Worm (Caenorhabditis elegans): Measurements from ENCODE around the gene R13A1.5.

Gene R13A1.5

ce11 chrIV:7190409-7190808 is 1.2 kb downstream of the R13A1.5 start:
- TF ChIP-seq jun-1 (tag; optimal IDR thresholded peaks at IDR 0.05), result peak; percentile 77
- TF ChIP-seq nhr-12 (tag; optimal IDR thresholded peaks at IDR 0.05), result no peak
- no peak for TF ChIP-seq ztf-11 (tag; optimal IDR thresholded peaks at IDR 0.05)
- no peak for TF ChIP-seq aly-2 (tag; optimal IDR thresholded peaks at IDR 0.05)
- peak; percentile 18 for TF ChIP-seq ceh-28 (tag; optimal IDR thresholded peaks at IDR 0.05)
- TF ChIP-seq elt-2 (tag; optimal IDR thresholded peaks at IDR 0.05), result peak; percentile 94
- no peak for TF ChIP-seq nhr-11 (tag; optimal IDR thresholded peaks at IDR 0.05)
- TF ChIP-seq fkh-2 (tag; optimal IDR thresholded peaks at IDR 0.05), result no peak
- TF ChIP-seq daf-12 (tag; optimal IDR thresholded peaks at IDR 0.05), result no peak
- TF ChIP-seq lin-39 (tag; optimal IDR thresholded peaks at IDR 0.05), result no peak
- no peak for TF ChIP-seq eor-1 (tag; optimal IDR thresholded peaks at IDR 0.05)
- TF ChIP-seq sea-2 (GFP tag; optimal IDR thresholded peaks at IDR 0.05), result no peak
- TF ChIP-seq snpc-4 (tag; optimal IDR thresholded peaks at IDR 0.05), result no peak
- peak; percentile 94 for TF ChIP-seq pqm-1 (tag; optimal IDR thresholded peaks at IDR 0.05)
- TF ChIP-seq ceh-16 (tag; optimal IDR thresholded peaks at IDR 0.05), result no peak
- no peak for TF ChIP-seq ztf-4 (tag; optimal IDR thresholded peaks at IDR 0.05)
- TF ChIP-seq elt-3 (tag; optimal IDR thresholded peaks at IDR 0.05), result peak in 1 of 3 experiments; percentile 21
- no peak for TF ChIP-seq R02D3.7 (tag; optimal IDR thresholded peaks at IDR 0.05)
- no peak for TF ChIP-seq nhr-76 (tag; optimal IDR thresholded peaks at IDR 0.05)
- TF ChIP-seq hmg-11 (tag; optimal IDR thresholded peaks at IDR 0.05), result no peak
- no peak for TF ChIP-seq nhr-77 (tag; optimal IDR thresholded peaks at IDR 0.05)
- no peak for TF ChIP-seq unc-39 (tag; optimal IDR thresholded peaks at IDR 0.05)
- no peak for TF ChIP-seq ceh-82 (tag; optimal IDR thresholded peaks at IDR 0.05)

- TF ChIP-seq ztf-4 (tag; optimal IDR thresholded peaks at IDR 0.05) (no peak), nhr-67 (tag; optimal IDR thresholded peaks at IDR 0.05) (no peak), R02D3.7 (tag; optimal IDR thresholded peaks at IDR 0.05) (no peak), aly-2 (tag; optimal IDR thresholded peaks at IDR 0.05) (no peak), eor-1 (tag; optimal IDR thresholded peaks at IDR 0.05) (no peak), egl-5 (tag; optimal IDR thresholded peaks at IDR 0.05) (no peak), fkh-2 (tag; optimal IDR thresholded peaks at IDR 0.05) (no peak), zag-1 (tag; optimal IDR thresholded peaks at IDR 0.05) (no peak), nhr-11 (tag; optimal IDR thresholded peaks at IDR 0.05) (no peak), fkh-10 (GFP tag; optimal IDR thresholded peaks at IDR 0.05) (peak; percentile 65), nhr-77 (tag; optimal IDR thresholded peaks at IDR 0.05) (no peak), hmg-11 (tag; optimal IDR thresholded peaks at IDR 0.05) (no peak), nhr-237 (tag; optimal IDR thresholded peaks at IDR 0.05) (no peak), nhr-43 (tag; optimal IDR thresholded peaks at IDR 0.05; ENCODE audit: poor library complexity, severe bottlenecking) (peak; percentile 11), nfya-1 (tag; optimal IDR thresholded peaks at IDR 0.05; ENCODE audit: insufficient read depth) (no peak), elt-1 (tag; optimal IDR thresholded peaks at IDR 0.05) (no peak), egl-27 (tag; optimal IDR thresholded peaks at IDR 0.05) (no peak), sea-2 (GFP tag; optimal IDR thresholded peaks at IDR 0.05) (no peak), ama-1 (optimal IDR thresholded peaks at IDR 0.05) (no peak), ceh-9 (tag; optimal IDR thresholded peaks at IDR 0.05) (no peak), elt-2 (tag; optimal IDR thresholded peaks at IDR 0.05) (peak; percentile 99), nhr-23 (tag; optimal IDR thresholded peaks at IDR 0.05) (peak; percentile 71), daf-12 (tag; optimal IDR thresholded peaks at IDR 0.05) (no peak), nhr-25 (tag; optimal IDR thresholded peaks at IDR 0.05) (no peak), ceh-82 (tag; optimal IDR thresholded peaks at IDR 0.05) (no peak), snpc-4 (tag; optimal IDR thresholded peaks at IDR 0.05) (peak; percentile 9), fos-1 (tag; optimal IDR thresholded peaks at IDR 0.05) (no peak), mdl-1 (tag; optimal IDR thresholded peaks at IDR 0.05) (no peak), lsy-12 (tag; optimal IDR thresholded peaks at IDR 0.05) (no peak), ztf-11 (tag; optimal IDR thresholded peaks at IDR 0.05) (no peak), unc-62 (GFP tag; optimal IDR thresholded peaks at IDR 0.05) (no peak), tbx-2 (tag; optimal IDR thresholded peaks at IDR 0.05) (no peak), nhr-28 (tag; optimal IDR thresholded peaks at IDR 0.05) (no peak), lin-39 (tag; optimal IDR thresholded peaks at IDR 0.05) (no peak), pqm-1 (tag; optimal IDR thresholded peaks at IDR 0.05) (peak; percentile 100), jun-1 (tag; optimal IDR thresholded peaks at IDR 0.05) (peak; percentile 88), ZK546.5 (tag; optimal IDR thresholded peaks at IDR 0.05) (no peak), ceh-28 (tag; optimal IDR thresholded peaks at IDR 0.05) (peak; percentile 62), mml-1 (tag; optimal IDR thresholded peaks at IDR 0.05) (no peak), pha-4 (tag; optimal IDR thresholded peaks at IDR 0.05) (peak; percentile 97), skn-1 (tag; optimal IDR thresholded peaks at IDR 0.05) (peak; percentile 55), ceh-16 (tag; optimal IDR thresholded peaks at IDR 0.05) (no peak), elt-3 (tag; optimal IDR thresholded peaks at IDR 0.05) (peak; percentile 30 to 89 (median 45)), lin-15B (tag; optimal IDR thresholded peaks at IDR 0.05) (no peak), nhr-12 (tag; optimal IDR thresholded peaks at IDR 0.05) (no peak), unc-39 (tag; optimal IDR thresholded peaks at IDR 0.05) (no peak), nhr-76 (tag; optimal IDR thresholded peaks at IDR 0.05) (no peak)
Observed at ce11 chrIV:7188528-7189422, 2.9 kb downstream of the R13A1.5 start, which contains the start of gene srlf-7. TSS of gene srlf-7 (plus strand) at chrIV:7189287.

All from whole organism, L3 larva.